Worm (Caenorhabditis elegans): ENCODE measurements around the gene unc-105.

Gene unc-105

ce11 chrII:8116159-8116558, at the start of gene unc-105:
Gene unc-105 (plus strand): TSS chrII:8116459.
- no peak for TF ChIP-seq unc-62 (GFP tag; optimal IDR thresholded peaks at IDR 0.05)

- TF ChIP-seq unc-62 (GFP tag; optimal IDR thresholded peaks at IDR 0.05), result no peak
These were observed 45.1 kb upstream of the unc-105 start for ce11 chrII:8071012-8071625.

ce11 chrII:8071801-8072544, 44.3 kb upstream of the unc-105 start:
- TF ChIP-seq unc-62 (GFP tag; optimal IDR thresholded peaks at IDR 0.05), result no peak

ce11 chrII:8073222-8073621, 43.0 kb upstream of the unc-105 start, which contains the start of gene gpcp-2:
Gene gpcp-2 (minus strand): TSS chrII:8073374.
- TF ChIP-seq unc-62 (GFP tag; optimal IDR thresholded peaks at IDR 0.05), result no peak

- no peak for TF ChIP-seq unc-62 (GFP tag; optimal IDR thresholded peaks at IDR 0.05)
These were observed 42.2 kb upstream of the unc-105 start for ce11 chrII:8074058-8074457.

ce11 chrII:8075324-8075810, 40.9 kb upstream of the unc-105 start, which contains the start of gene K02C4.2:
Gene K02C4.2 (plus strand): TSS chrII:8075760.
- no peak for TF ChIP-seq unc-62 (GFP tag; optimal IDR thresholded peaks at IDR 0.05)

- TF ChIP-seq unc-62 (GFP tag; optimal IDR thresholded peaks at IDR 0.05), result no peak
These were observed 38.2 kb upstream of the unc-105 start, which contains the start of gene K02C4.5 for ce11 chrII:8078041-8078440. Gene K02C4.5 (plus strand): TSS chrII:8078435.

- TF ChIP-seq unc-62 (GFP tag; optimal IDR thresholded peaks at IDR 0.05), result no peak
These were observed 29.5 kb upstream of the unc-105 start, which contains the start of gene K02C4.3 for ce11 chrII:8086803-8087202. Gene K02C4.3 (minus strand): TSS chrII:8086853.

ce11 chrII:8091528-8091927, 24.7 kb upstream of the unc-105 start:
- no peak for TF ChIP-seq unc-62 (GFP tag; optimal IDR thresholded peaks at IDR 0.05)

ce11 chrII:8092537-8092936, 23.7 kb upstream of the unc-105 start, which contains the start of gene ltd-1:
Gene ltd-1 (minus strand): TSS chrII:8092754.
- TF ChIP-seq unc-62 (GFP tag; optimal IDR thresholded peaks at IDR 0.05), result no peak

- TF ChIP-seq unc-62 (GFP tag; optimal IDR thresholded peaks at IDR 0.05), result no peak
These were observed 23.0 kb upstream of the unc-105 start for ce11 chrII:8093283-8093682.

ce11 chrII:8093914-8094313, 22.3 kb upstream of the unc-105 start:
- TF ChIP-seq unc-62 (GFP tag; optimal IDR thresholded peaks at IDR 0.05), result no peak

ce11 chrII:8099212-8099784, 17.0 kb upstream of the unc-105 start:
- TF ChIP-seq unc-62 (GFP tag; optimal IDR thresholded peaks at IDR 0.05), result no peak

- no peak for TF ChIP-seq unc-62 (GFP tag; optimal IDR thresholded peaks at IDR 0.05)
These were observed 14.2 kb upstream of the unc-105 start, which contains the start of gene sre-2 for ce11 chrII:8102041-8102440. Gene sre-2 (minus strand): TSS chrII:8102141.

ce11 chrII:8104998-8105397, 11.3 kb upstream of the unc-105 start, which contains the start of gene sfxn-5:
Gene sfxn-5 (minus strand): TSS chrII:8105052.
- TF ChIP-seq unc-62 (GFP tag; optimal IDR thresholded peaks at IDR 0.05), result no peak
